Fruit fly (Drosophila melanogaster): Measurements from ENCODE around the gene Gal.

Gal gene

dm6 chr2L:6006508-6007232 is at the start of gene Gal:
Gene Gal (minus strand): TSS chr2L:6006827.
- TF ChIP-seq Hr78 (GFP tag; optimal IDR thresholded peaks at IDR 0.05) (peak in 1 of 2 experiments; percentile 28), CG13775 (GFP tag; optimal IDR thresholded peaks at IDR 0.05) (no peak), sug (tag; optimal IDR thresholded peaks at IDR 0.05) (peak; percentile 83), CG2199 (GFP tag; IDR thresholded peaks at IDR 0.05) (0 out of 3 replicates have a peak, but pooled peaks have one; percentile 35), vnd (GFP tag; IDR thresholded peaks at IDR 0.05; ENCODE audit: partially characterized antibody) (0 out of 3 replicates have a peak, but pooled peaks have one; percentile 27), eyg (GFP tag; optimal IDR thresholded peaks at IDR 0.05) (no peak), nom (GFP tag; optimal IDR thresholded peaks at IDR 0.05) (peak; percentile 42), sr (GFP tag; IDR thresholded peaks at IDR 0.05) (0 out of 3 replicates have a peak, but pooled peaks have one; percentile 53), CG3726 (GFP tag; IDR thresholded peaks at IDR 0.05) (0 out of 3 replicates have a peak, but pooled peaks have one; percentile 30), Jarid2 (GFP tag; optimal IDR thresholded peaks at IDR 0.05) (no peak), CG9797 (GFP tag; optimal IDR thresholded peaks at IDR 0.05) (no peak), CG15601 (tag; optimal IDR thresholded peaks at IDR 0.05) (no peak), ci (GFP tag; IDR thresholded peaks at IDR 0.05) (peak; percentile 33; the same call in 1 of the 3 replicates), CG34376 (GFP tag; optimal IDR thresholded peaks at IDR 0.05) (peak; percentile 1), gro (GFP tag; optimal IDR thresholded peaks at IDR 0.05) (peak; percentile 2), CG30403 (GFP tag; optimal IDR thresholded peaks at IDR 0.05) (no peak), exex (tag; optimal IDR thresholded peaks at IDR 0.05) (peak; percentile 97), fru (optimal IDR thresholded peaks at IDR 0.05) (no peak), Med (GFP tag) (peak; percentile 64), sqz (GFP tag; optimal IDR thresholded peaks at IDR 0.05) (no peak)

dm6 chr2L:6053874-6054469 is 47.3 kb upstream of the Gal start, which contains the start of gene CG13995:
Gene CG13995 (plus strand): TSS chr2L:6054302.
- TF ChIP-seq fru (optimal IDR thresholded peaks at IDR 0.05) = no peak
- TF ChIP-seq gcm2 (GFP tag; optimal IDR thresholded peaks at IDR 0.05) = no peak
- no peak for TF ChIP-seq GATAe (GFP tag; conservative IDR thresholded peaks at IDR 0.05)
- TF ChIP-seq tup (GFP tag; optimal IDR thresholded peaks at IDR 0.05) = no peak
- TF ChIP-seq cg (GFP tag; optimal IDR thresholded peaks at IDR 0.05) = peak; percentile 57
- TF ChIP-seq Lhr (GFP tag; optimal IDR thresholded peaks at IDR 0.05) = no peak
- TF ChIP-seq ERR (GFP tag; optimal IDR thresholded peaks at IDR 0.05) = no peak
- TF ChIP-seq CG13894 (tag; optimal IDR thresholded peaks at IDR 0.05) = peak; percentile 100
- TF ChIP-seq chif (GFP tag; optimal IDR thresholded peaks at IDR 0.05) = no peak
- TF ChIP-seq prd (optimal IDR thresholded peaks at IDR 0.05) = no peak
- TF ChIP-seq prd (GFP tag; IDR thresholded peaks at IDR 0.05) = no peak
- TF ChIP-seq CG13424 (tag; optimal IDR thresholded peaks at IDR 0.05) = no peak
- TF ChIP-seq p53 (GFP tag; optimal IDR thresholded peaks at IDR 0.05) = no peak
- no peak for TF ChIP-seq CG9609 (GFP tag; optimal IDR thresholded peaks at IDR 0.05)
- TF ChIP-seq CG4404 (GFP tag; IDR thresholded peaks at IDR 0.05) = no peak
- TF ChIP-seq CG7357 (GFP tag; IDR thresholded peaks at IDR 0.05) = no peak
- no peak for TF ChIP-seq CG9215 (GFP tag; IDR thresholded peaks at IDR 0.05)
- TF ChIP-seq en (GFP tag; optimal IDR thresholded peaks at IDR 0.05) = no peak
- no peak for TF ChIP-seq CG8765 (GFP tag; IDR thresholded peaks at IDR 0.05)
- TF ChIP-seq CG2129 (GFP tag; IDR thresholded peaks at IDR 0.05; ENCODE audit: partially characterized antibody) = no peak
- TF ChIP-seq CG9876 (GFP tag; optimal IDR thresholded peaks at IDR 0.05) = no peak
- TF ChIP-seq hbn (GFP tag; IDR thresholded peaks at IDR 0.05; ENCODE audit: partially characterized antibody) = no peak
- no peak for TF ChIP-seq CG15011 (GFP tag; optimal IDR thresholded peaks at IDR 0.05)
- TF ChIP-seq gem (tag; optimal IDR thresholded peaks at IDR 0.05) = no peak
- TF ChIP-seq sima (GFP tag; optimal IDR thresholded peaks at IDR 0.05) = no peak
- no peak for TF ChIP-seq CG9817 (tag; optimal IDR thresholded peaks at IDR 0.05)
- no peak for TF ChIP-seq ftz-f1 (GFP tag; optimal IDR thresholded peaks at IDR 0.05)
- no peak for TF ChIP-seq CG10959 (GFP tag; IDR thresholded peaks at IDR 0.05)
- TF ChIP-seq Bteb2 (GFP tag; optimal IDR thresholded peaks at IDR 0.05) = no peak
- TF ChIP-seq ase (GFP tag; IDR thresholded peaks at IDR 0.05) = 0 out of 3 replicates have a peak, but pooled peaks have one; percentile 36

Data from whole organism, embryonic.